Worm (Caenorhabditis elegans) whole organism, L1 larva: ENCODE measurements around the gene Y62E10A.23.

ENCODE experiments used
- C34B4.2 ChIP-seq: sonication (generic microtip); optimal IDR thresholded peaks from 2 replicates; lab custom pipeline; 2017; ENCODE audit warnings: mild to moderate bottlenecking, missing genetic modification characterization, missing compliant biosample characterization
- alr-1 ChIP-seq: fragments of 200-800 bp; sonication (Bioruptor generic); optimal IDR thresholded peaks from 2 replicates; lab custom pipeline; 2018; ENCODE audit warnings: borderline replicate concordance, mild to moderate bottlenecking, missing genetic modification characterization, missing compliant biosample characterization
- ama-1 ChIP-seq: fragments of 150-350 bp; optimal IDR thresholded peaks from 2 replicates; lab custom pipeline; 2014
- ceh-82 ChIP-seq, 3 experiments: fragments of 150-350 bp in 1 of 3; sonication (generic microtip) in 2 of 3; optimal IDR thresholded peaks; 2 replicates each; lab custom pipeline; 2014 to 2017; ENCODE audit warnings: missing biosample characterization in 3 of 3, missing genetic modification characterization in 3 of 3
- ceh-88 ChIP-seq: fragments of 200-800 bp; sonication (Bioruptor generic); IDR thresholded peaks from 2 replicates; pipeline ENCODE4 v1.3.6; 2022; ENCODE audit warnings: missing genetic modification characterization, missing compliant biosample characterization
- ceh-90 ChIP-seq: sonication (generic microtip); optimal IDR thresholded peaks from 2 replicates; lab custom pipeline; 2016; ENCODE audit warnings: missing genetic modification characterization, missing compliant biosample characterization
- ces-1 ChIP-seq: fragments of 150-350 bp; optimal IDR thresholded peaks from 2 replicates; lab custom pipeline; 2014; ENCODE audit warnings: missing biosample characterization, missing genetic modification reagents, missing genetic modification characterization
- dpl-1 ChIP-seq, 3 experiments: fragments of 150-350 bp in 2 of 3; sonication (generic microtip) in 1 of 3; optimal IDR thresholded peaks; 2 replicates each; lab custom pipeline; 2014 to 2017; ENCODE audit warnings: missing biosample characterization in 3 of 3, missing genetic modification characterization in 3 of 3, missing genetic modification reagents in 3 of 3
- efl-1 ChIP-seq, 4 experiments: fragments of 150-350 bp; optimal IDR thresholded peaks in 3 of 4; peaks in 1 of 4; 1 replicate in 1 of 4; 2 replicates in 3 of 4; lab custom pipeline; 2014; ENCODE audit warnings: missing biosample characterization in 2 of 4, missing genetic modification characterization in 2 of 4, missing genetic modification reagents in 2 of 4
- egl-27 ChIP-seq, 2 experiments: fragments of 150-350 bp in 1 of 2; sonication (generic microtip); optimal IDR thresholded peaks; 3 replicates each; lab custom pipeline; 2017 to 2018; ENCODE audit warnings: missing biosample characterization in 2 of 2, missing genetic modification characterization in 2 of 2, missing genetic modification reagents in 2 of 2
- elt-3 ChIP-seq, 6 experiments: fragments of 150-350 bp in 1 of 6; sonication (generic microtip); optimal IDR thresholded peaks; 2 replicates each; lab custom pipeline; 2017 to 2018; ENCODE audit warnings: missing biosample characterization in 6 of 6, missing genetic modification characterization in 6 of 6, inconsistent platforms in 1 of 6
- fkh-10 ChIP-seq: sonication (generic microtip); optimal IDR thresholded peaks from 2 replicates; lab custom pipeline; 2017; ENCODE audit warnings: missing biosample characterization, missing genetic modification reagents, missing genetic modification characterization
- fkh-8 ChIP-seq: sonication (generic microtip); optimal IDR thresholded peaks from 2 replicates; lab custom pipeline; 2016; ENCODE audit warnings: mild to moderate bottlenecking, missing genetic modification characterization, missing compliant biosample characterization
- hpl-2 ChIP-seq: fragments of 150-350 bp; optimal IDR thresholded peaks from 2 replicates; lab custom pipeline; 2014; ENCODE audit warnings: missing biosample characterization, missing genetic modification reagents, missing genetic modification characterization
- irx-1 ChIP-seq: sonication (generic microtip); optimal IDR thresholded peaks from 2 replicates; lab custom pipeline; 2016; ENCODE audit warnings: missing genetic modification characterization, missing compliant biosample characterization
- jun-1 ChIP-seq: fragments of 150-350 bp; optimal IDR thresholded peaks from 2 replicates; lab custom pipeline; 2014; ENCODE audit warnings: missing biosample characterization, missing genetic modification reagents, missing genetic modification characterization
- lir-3 ChIP-seq: sonication (generic microtip); optimal IDR thresholded peaks from 2 replicates; lab custom pipeline; 2016; ENCODE audit warnings: mild to moderate bottlenecking, missing genetic modification characterization, moderate library complexity, missing compliant biosample characterization; ENCODE audit not compliant: poor library complexity
- mab-9 ChIP-seq: fragments of 200-800 bp; sonication (Bioruptor generic); IDR thresholded peaks from 2 replicates; pipeline ENCODE4 v1.3.6; 2022; ENCODE audit warnings: missing genetic modification reagents, missing genetic modification characterization, missing compliant biosample characterization
- mdl-1 ChIP-seq, 2 experiments: fragments of 150-350 bp; optimal IDR thresholded peaks; 2 replicates each; lab custom pipeline; 2014 to 2017; ENCODE audit warnings: missing biosample characterization in 2 of 2, missing genetic modification characterization in 2 of 2, inconsistent platforms in 1 of 2
- mep-1 ChIP-seq: fragments of 150-350 bp; optimal IDR thresholded peaks from 2 replicates; lab custom pipeline; 2014; ENCODE audit warnings: missing biosample characterization, missing genetic modification characterization
- nhr-11 ChIP-seq: fragments of 150-350 bp; optimal IDR thresholded peaks from 2 replicates; lab custom pipeline; 2014; ENCODE audit warnings: missing biosample characterization, missing genetic modification characterization
- nhr-19 ChIP-seq: fragments of 200-800 bp; sonication (Bioruptor generic); conservative IDR thresholded peaks from 2 replicates; pipeline ENCODE4 v1.3.6; 2022; ENCODE audit warnings: missing genetic modification characterization, missing compliant biosample characterization
- nhr-28 ChIP-seq: fragments of 150-350 bp; optimal IDR thresholded peaks from 2 replicates; lab custom pipeline; 2014; ENCODE audit warnings: missing biosample characterization, missing genetic modification characterization
- nhr-71 ChIP-seq: sonication (generic microtip); optimal IDR thresholded peaks from 2 replicates; lab custom pipeline; 2016; ENCODE audit warnings: mild to moderate bottlenecking, missing genetic modification characterization, moderate library complexity, missing compliant biosample characterization
- nhr-84 ChIP-seq: sonication (generic microtip); optimal IDR thresholded peaks from 2 replicates; lab custom pipeline; 2017; ENCODE audit warnings: missing biosample characterization, missing genetic modification characterization
- nhr-85 ChIP-seq: sonication (generic microtip); peaks from one replicate; lab custom pipeline; 2016; ENCODE audit warnings: missing genetic modification characterization, inconsistent platforms, missing compliant biosample characterization
- nhr-90 ChIP-seq: sonication (generic microtip); optimal IDR thresholded peaks from 2 replicates; lab custom pipeline; 2016; ENCODE audit warnings: mild to moderate bottlenecking, missing genetic modification characterization, missing compliant biosample characterization; ENCODE audit not compliant: poor library complexity
- pag-3 ChIP-seq: sonication (generic microtip); optimal IDR thresholded peaks from 2 replicates; lab custom pipeline; 2017; ENCODE audit warnings: missing genetic modification characterization, mild to moderate bottlenecking, missing compliant biosample characterization, antibody characterized with exemption, borderline replicate concordance; ENCODE audit not compliant: insufficient read depth
- pax-3 ChIP-seq: fragments of 200-800 bp; sonication (Bioruptor generic); optimal IDR thresholded peaks from 2 replicates; lab custom pipeline; 2018; ENCODE audit warnings: mild to moderate bottlenecking, missing genetic modification characterization, moderate library complexity, missing compliant biosample characterization
- rnt-1 ChIP-seq: sonication (generic microtip); optimal IDR thresholded peaks from 2 replicates; lab custom pipeline; 2016; ENCODE audit warnings: mild to moderate bottlenecking, missing genetic modification characterization, moderate library complexity, missing compliant biosample characterization
- skn-1 ChIP-seq: fragments of 150-350 bp; optimal IDR thresholded peaks from 2 replicates; lab custom pipeline; 2014; ENCODE audit warnings: missing biosample characterization, missing genetic modification characterization
- snpc-4 ChIP-seq: fragments of 150-350 bp; optimal IDR thresholded peaks from 2 replicates; lab custom pipeline; 2014; ENCODE audit warnings: missing biosample characterization, missing genetic modification characterization
- sox-4 ChIP-seq: sonication (generic microtip); optimal IDR thresholded peaks from 2 replicates; lab custom pipeline; 2016; ENCODE audit warnings: missing genetic modification characterization, missing compliant biosample characterization
- sptf-1 ChIP-seq: fragments of 150-350 bp; optimal IDR thresholded peaks from 2 replicates; lab custom pipeline; 2014; ENCODE audit warnings: missing biosample characterization, missing genetic modification characterization
- unc-62 ChIP-seq: fragments of 150-350 bp; optimal IDR thresholded peaks from 2 replicates; lab custom pipeline; 2014; ENCODE audit warnings: missing biosample characterization, missing genetic modification reagents, missing genetic modification characterization
- zag-1 ChIP-seq: fragments of 150-350 bp; optimal IDR thresholded peaks from 2 replicates; lab custom pipeline; 2014; ENCODE audit warnings: missing biosample characterization, missing genetic modification characterization
- ztf-4 ChIP-seq: fragments of 150-350 bp; optimal IDR thresholded peaks from 2 replicates; lab custom pipeline; 2014; ENCODE audit warnings: missing biosample characterization, missing genetic modification characterization

The Y62E10A.23 gene

DNA sequence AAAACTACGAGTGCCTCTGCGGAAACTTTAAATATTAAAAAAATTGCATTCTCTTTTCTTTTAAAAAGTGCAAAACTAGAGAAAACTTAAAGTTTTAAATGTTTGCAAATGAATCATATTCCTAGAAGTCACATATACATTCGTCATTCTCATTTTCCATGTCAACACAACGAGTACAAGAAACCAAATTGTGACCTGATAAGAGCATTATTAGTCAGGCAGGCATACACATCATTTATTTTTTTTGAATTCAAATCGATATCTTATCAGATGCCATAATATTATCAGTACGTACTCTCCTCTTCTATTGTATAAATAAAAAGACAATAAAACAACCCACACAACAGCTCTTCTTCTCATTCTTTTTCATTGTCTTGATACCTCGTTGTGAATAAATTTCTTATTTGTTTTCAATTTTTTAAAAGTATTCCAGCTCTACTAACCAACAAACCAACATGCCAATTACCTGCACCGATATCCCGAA lies 38.9 kb upstream of the Y62E10A.23 start, which contains the start of gene W02A2.9 (continued):
- TF ChIP-seq nhr-28 (tag; lab: Kevin White, UChicago), result no peak
- TF ChIP-seq nhr-90, result peak; percentile 6
- TF ChIP-seq ceh-82 (tag; optimal IDR thresholded peaks at IDR 0.05; lab: Kevin White, UChicago), result no peak
- no peak for TF ChIP-seq mab-9 (GFP tag; lab: Robert Waterston, UW)
- TF ChIP-seq nhr-19, result no peak
- TF ChIP-seq dpl-1 (GFP tag; optimal IDR thresholded peaks at IDR 0.05; lab: Kevin White, UChicago), result no peak
- no peak for TF ChIP-seq elt-3 (tag; optimal IDR thresholded peaks at IDR 0.05; lab: Kevin White, UChicago)
- no peak for TF ChIP-seq nhr-85 (tag; lab: Kevin White, UChicago)
- TF ChIP-seq, all 84 proteins: peak for 7

DNA sequence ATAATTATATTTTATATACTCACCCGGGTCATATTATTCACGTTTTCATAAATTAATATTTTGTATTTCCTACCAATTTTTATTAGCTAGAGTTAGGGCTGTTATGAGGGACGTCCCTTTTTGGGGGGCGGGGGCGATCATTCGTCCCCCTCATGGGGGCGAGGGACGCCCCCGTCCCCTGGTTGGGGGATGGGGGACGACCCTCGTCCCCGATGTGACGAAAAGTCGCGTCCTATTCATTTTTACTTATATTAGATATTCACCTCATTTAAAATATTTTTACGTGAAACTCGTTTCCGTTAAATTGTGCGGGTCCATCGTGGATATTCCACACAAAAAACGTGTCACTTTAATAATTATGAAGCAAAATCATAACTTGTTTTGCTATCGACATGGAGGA lies 37.5 kb upstream of the Y62E10A.23 start, which contains the start of gene W02A2.12:
Gene W02A2.12, minus strand, starts transcription at position 240 of the 400 bp plus-strand sequence.
- TF ChIP-seq nhr-84 (tag; lab: Kevin White, UChicago) (no peak), zag-1 (tag; lab: Kevin White, UChicago) (no peak), mdl-1 (tag; optimal IDR thresholded peaks at IDR 0.05; lab: Kevin White, UChicago) (no peak), fkh-8 (tag; lab: Kevin White, UChicago) (no peak), irx-1 (tag; lab: Kevin White, UChicago) (no peak), efl-1 (optimal IDR thresholded peaks at IDR 0.05; lab: Kevin White, UChicago) (no peak), efl-1 (GFP tag; optimal IDR thresholded peaks at IDR 0.05 in 1 of 2; lab: Kevin White, UChicago) (no peak), C34B4.2 (tag; lab: Kevin White, UChicago) (no peak), ces-1 (GFP tag; lab: Kevin White, UChicago) (no peak), skn-1 (tag; lab: Kevin White, UChicago) (no peak), ama-1 (no peak), nhr-28 (tag; lab: Kevin White, UChicago) (no peak), ceh-90 (tag; lab: Kevin White, UChicago) (no peak)
- TF ChIP-seq, all 84 proteins: peak for 0

DNA sequence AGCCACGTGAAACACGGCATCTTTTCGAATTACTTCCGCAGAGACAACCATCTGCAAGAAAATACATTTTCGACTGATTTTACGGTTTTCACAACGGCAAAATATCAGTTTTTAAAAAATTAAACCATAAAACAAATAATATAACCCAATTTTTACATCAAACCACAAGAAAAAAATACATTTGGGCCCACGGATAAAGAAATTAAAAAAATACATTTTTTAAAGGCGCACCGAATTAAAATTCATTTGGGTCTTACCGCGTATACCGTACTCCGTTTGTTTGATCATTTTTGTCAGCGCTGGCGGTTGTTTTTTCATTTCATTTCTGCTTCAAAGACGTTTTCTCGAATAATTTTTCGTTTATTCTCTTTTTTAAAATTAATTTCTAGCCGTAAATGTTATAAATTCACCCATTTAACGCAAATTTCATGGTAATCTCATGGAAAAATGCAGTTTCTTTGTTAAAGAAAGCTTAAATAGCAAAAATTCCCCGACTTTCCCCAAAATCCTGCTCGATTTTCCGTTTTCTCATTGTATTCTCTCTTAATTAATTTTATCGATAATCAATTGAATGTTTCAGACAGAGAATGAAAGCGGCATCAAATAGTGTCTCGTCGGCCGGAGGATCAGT lies 32.9 kb upstream of the Y62E10A.23 start, which contains the start of the genes rec-8 and mex-5:
Gene rec-8, minus strand, starts transcription at position 51 of the 631 bp plus-strand sequence.
Gene mex-5, plus strand, starts transcription at position 581 of the 631 bp plus-strand sequence.
- TF ChIP-seq sox-4 (tag; lab: Kevin White, UChicago) (no peak), C34B4.2 (tag; lab: Kevin White, UChicago) (no peak), nhr-11 (tag; lab: Kevin White, UChicago) (no peak), rnt-1 (tag; lab: Kevin White, UChicago) (no peak), pag-3 (tag; lab: Kevin White, UChicago) (no peak), egl-27 (tag; optimal IDR thresholded peaks at IDR 0.05; lab: Kevin White, UChicago) (no peak), nhr-85 (tag; lab: Kevin White, UChicago) (no peak), unc-62 (GFP tag; lab: Kevin White, UChicago) (no peak), hpl-2 (GFP tag; lab: Kevin White, UChicago) (no peak), mep-1 (no peak), ztf-4 (no peak), fkh-10 (GFP tag; lab: Kevin White, UChicago) (no peak), ceh-82 (tag; optimal IDR thresholded peaks at IDR 0.05; lab: Kevin White, UChicago) (no peak), lir-3 (tag; lab: Kevin White, UChicago) (no peak)
- TF ChIP-seq, all 84 proteins: peak for 0

ce11 chrIV:13354044-13354443 lies 32.1 kb upstream of the Y62E10A.23 start:
- TF ChIP-seq sptf-1 (no peak), ama-1 (no peak), alr-1 (tag; lab: Kevin White, UChicago) (no peak), nhr-71 (tag; lab: Kevin White, UChicago) (no peak), snpc-4 (tag; lab: Kevin White, UChicago) (no peak), pax-3 (tag; lab: Kevin White, UChicago) (no peak), jun-1 (no peak), efl-1 (optimal IDR thresholded peaks at IDR 0.05; lab: Kevin White, UChicago) (no peak), efl-1 (GFP tag; optimal IDR thresholded peaks at IDR 0.05 in 1 of 2; lab: Kevin White, UChicago) (peak in 1 of 2 experiments; percentile 91), ceh-88 (GFP tag; lab: Robert Waterston, UW) (no peak)
